Worm (Caenorhabditis elegans) whole organism, midembryonic: Measurements from ENCODE around the gene str-89.

Source experiments
- T22C8.4 ChIP-seq: fragments of 200-800 bp; sonication (Bioruptor generic); IDR thresholded peaks from 2 replicates; pipeline ENCODE4 v1.3.6; 2022; ENCODE audit warnings: missing genetic modification characterization, missing compliant biosample characterization
- cog-1 ChIP-seq: sonication (generic microtip); optimal IDR thresholded peaks from 2 replicates; lab custom pipeline; 2016; ENCODE audit warnings: missing genetic modification characterization, missing compliant biosample characterization
- flt-1 ChIP-seq: fragments of 200-800 bp; sonication (Bioruptor generic); IDR thresholded peaks from 2 replicates; pipeline ENCODE4 v1.3.6; 2022; ENCODE audit warnings: missing genetic modification characterization, missing compliant biosample characterization
- klf-2 ChIP-seq: fragments of 200-800 bp; sonication (Bioruptor generic); conservative IDR thresholded peaks from 2 replicates; pipeline ENCODE4 v1.3.6; 2022; ENCODE audit warnings: missing genetic modification reagents, missing genetic modification characterization, missing compliant biosample characterization
- med-1 ChIP-seq: sonication (generic microtip); optimal IDR thresholded peaks from 2 replicates; lab custom pipeline; 2017; ENCODE audit warnings: missing genetic modification characterization, mild to moderate bottlenecking, missing compliant biosample characterization, antibody characterized with exemption, missing genetic modification reagents; ENCODE audit not compliant: insufficient read depth
- ref-1 ChIP-seq: fragments of 200-800 bp; sonication (Bioruptor generic); conservative IDR thresholded peaks from 2 replicates; pipeline ENCODE4 v1.3.6; 2022; ENCODE audit warnings: missing genetic modification reagents, missing genetic modification characterization, missing compliant biosample characterization
- tab-1 ChIP-seq: fragments of 200-800 bp; sonication (Bioruptor generic); IDR thresholded peaks from 2 replicates; pipeline ENCODE4 v1.3.6; 2022; ENCODE audit warnings: missing genetic modification characterization, missing compliant biosample characterization
- ztf-23 ChIP-seq: fragments of 200-800 bp; sonication (Bioruptor generic); IDR thresholded peaks from 2 replicates; pipeline ENCODE4 v1.3.6; 2022; ENCODE audit warnings: missing genetic modification reagents, missing genetic modification characterization, missing compliant biosample characterization
- ztf-29 ChIP-seq: fragments of 200-800 bp; sonication (Bioruptor generic); IDR thresholded peaks from 2 replicates; pipeline ENCODE4 v1.3.6; 2022; ENCODE audit warnings: missing genetic modification reagents, missing genetic modification characterization, missing compliant biosample characterization

- TF ChIP-seq tab-1 (GFP tag; lab: Robert Waterston, UW) = no peak
- TF ChIP-seq ztf-23 (GFP tag; lab: Robert Waterston, UW) = no peak
- no peak for TF ChIP-seq med-1
- TF ChIP-seq klf-2 (GFP tag; lab: Robert Waterston, UW) = no peak
- no peak for TF ChIP-seq ztf-29 (GFP tag; lab: Robert Waterston, UW)
- no peak for TF ChIP-seq ref-1
- no peak for TF ChIP-seq cog-1 (tag; lab: Kevin White, UChicago)
- no peak for TF ChIP-seq T22C8.4 (GFP tag; lab: Robert Waterston, UW)
- no peak for TF ChIP-seq flt-1 (GFP tag; lab: Robert Waterston, UW)
Measured at ce11 chrV:17718647-17719046, 50.0 kb downstream of the str-89 start, which contains the start of gene str-77.
